Worm (Caenorhabditis elegans): ENCODE data around the gene nra-3.
A peak's percentile ranks its signal among the peaks of the same experiment; 100 is the strongest.

The nra-3 gene

ce11 chrX:9899426-9900131, 31.7 kb downstream of the nra-3 start, which contains the start of gene phf-34:
Gene phf-34, minus strand, starts transcription at chrX:9899476.
- no peak for TF ChIP-seq ztf-11 (tag; optimal IDR thresholded peaks at IDR 0.05)
- peak; percentile 21 for TF ChIP-seq ham-2 (GFP tag; optimal IDR thresholded peaks at IDR 0.05)
- TF ChIP-seq cnd-1 (tag; optimal IDR thresholded peaks at IDR 0.05) = no peak
- TF ChIP-seq mls-2 (tag; optimal IDR thresholded peaks at IDR 0.05) = peak; percentile 22
- TF ChIP-seq hlh-1 (tag; optimal IDR thresholded peaks at IDR 0.05) = peak; percentile 35
- no peak for TF ChIP-seq nhr-76 (tag; optimal IDR thresholded peaks at IDR 0.05)
- peak; percentile 66 for TF ChIP-seq ces-1 (GFP tag; optimal IDR thresholded peaks at IDR 0.05)
- TF ChIP-seq ceh-83 (GFP tag; optimal IDR thresholded peaks at IDR 0.05) = no peak
- no peak for TF ChIP-seq lsy-2 (tag; optimal IDR thresholded peaks at IDR 0.05)
- no peak for TF ChIP-seq drap-1 (GFP tag; optimal IDR thresholded peaks at IDR 0.05)
- no peak for TF ChIP-seq pha-4 (tag; optimal IDR thresholded peaks at IDR 0.05)
- no peak for TF ChIP-seq ceh-39 (tag; optimal IDR thresholded peaks at IDR 0.05)
- no peak for TF ChIP-seq nhr-12 (tag; optimal IDR thresholded peaks at IDR 0.05)
- TF ChIP-seq bed-3 (GFP tag; optimal IDR thresholded peaks at IDR 0.05) = no peak
- no peak for TF ChIP-seq snpc-4 (tag; optimal IDR thresholded peaks at IDR 0.05)
- TF ChIP-seq mep-1 (tag; optimal IDR thresholded peaks at IDR 0.05) = peak; percentile 22
- TF ChIP-seq lin-32 (GFP tag; optimal IDR thresholded peaks at IDR 0.05) = no peak
- TF ChIP-seq nhr-237 (tag; optimal IDR thresholded peaks at IDR 0.05) = no peak
- TF ChIP-seq unc-62 (GFP tag; optimal IDR thresholded peaks at IDR 0.05) = peak; percentile 37
- peak; percentile 28 for TF ChIP-seq sptf-1 (tag; optimal IDR thresholded peaks at IDR 0.05)
- TF ChIP-seq tbx-8 (GFP tag; optimal IDR thresholded peaks at IDR 0.05) = no peak
- TF ChIP-seq unc-120 (tag; optimal IDR thresholded peaks at IDR 0.05; ENCODE audit: poor library complexity, severe bottlenecking) = peak; percentile 38

- no peak for TF ChIP-seq nhr-12 (tag; optimal IDR thresholded peaks at IDR 0.05)
- no peak for TF ChIP-seq zip-8 (tag; optimal IDR thresholded peaks at IDR 0.05)
- no peak for TF ChIP-seq unc-120 (tag; optimal IDR thresholded peaks at IDR 0.05; ENCODE audit: poor library complexity, severe bottlenecking)
- TF ChIP-seq flh-1 (GFP tag; optimal IDR thresholded peaks at IDR 0.05) = no peak
Measured at ce11 chrX:9894844-9895243, 36.4 kb downstream of the nra-3 start, which contains the start of gene F21G4.3. Gene F21G4.3, plus strand, starts transcription at chrX:9895144.

ce11 chrX:9893069-9893468, 38.2 kb downstream of the nra-3 start:
- TF ChIP-seq nhr-12 (tag; optimal IDR thresholded peaks at IDR 0.05) (no peak), blmp-1 (tag; optimal IDR thresholded peaks at IDR 0.05) (peak; percentile 76)

- TF ChIP-seq mab-5 (tag; optimal IDR thresholded peaks at IDR 0.05) = no peak
- TF ChIP-seq mls-2 (tag; optimal IDR thresholded peaks at IDR 0.05) = no peak
- TF ChIP-seq tbx-8 (GFP tag; optimal IDR thresholded peaks at IDR 0.05) = no peak
- TF ChIP-seq blmp-1 (tag; optimal IDR thresholded peaks at IDR 0.05) = no peak
- TF ChIP-seq ham-2 (GFP tag; optimal IDR thresholded peaks at IDR 0.05) = no peak
- no peak for TF ChIP-seq ceh-83 (GFP tag; optimal IDR thresholded peaks at IDR 0.05)
- no peak for TF ChIP-seq cnd-1 (tag; optimal IDR thresholded peaks at IDR 0.05)
- TF ChIP-seq nhr-28 (tag; optimal IDR thresholded peaks at IDR 0.05) = no peak
- no peak for TF ChIP-seq hlh-1 (tag; optimal IDR thresholded peaks at IDR 0.05)
- TF ChIP-seq lsy-2 (tag; optimal IDR thresholded peaks at IDR 0.05) = no peak
Measured at ce11 chrX:9892323-9892722, 38.9 kb downstream of the nra-3 start, which contains the start of gene F21G4.1. Gene F21G4.1, minus strand, starts transcription at chrX:9892328.

- TF ChIP-seq tbx-8 (GFP tag; optimal IDR thresholded peaks at IDR 0.05) (no peak), mls-2 (tag; optimal IDR thresholded peaks at IDR 0.05) (no peak), nhr-28 (tag; optimal IDR thresholded peaks at IDR 0.05) (no peak), drap-1 (GFP tag; optimal IDR thresholded peaks at IDR 0.05) (no peak), nhr-12 (tag; optimal IDR thresholded peaks at IDR 0.05) (no peak), ztf-11 (tag; optimal IDR thresholded peaks at IDR 0.05) (no peak), lsy-2 (tag; optimal IDR thresholded peaks at IDR 0.05) (no peak), nhr-76 (tag; optimal IDR thresholded peaks at IDR 0.05) (no peak), nhr-2 (tag; optimal IDR thresholded peaks at IDR 0.05) (no peak), mab-5 (tag; optimal IDR thresholded peaks at IDR 0.05) (no peak), nhr-237 (tag; optimal IDR thresholded peaks at IDR 0.05) (no peak), lin-32 (GFP tag; optimal IDR thresholded peaks at IDR 0.05) (no peak), sptf-1 (tag; optimal IDR thresholded peaks at IDR 0.05) (no peak)
Measured at ce11 chrX:9883837-9884324, 47.4 kb downstream of the nra-3 start, which contains the start of gene mrp-4. Gene mrp-4, plus strand, starts transcription at chrX:9884274.

Measured in whole organism, mixed stage, embryonic.